Worm (Caenorhabditis elegans) whole organism, early embryonic: ENCODE measurements around the gene F19C7.8.

ENCODE experiments used
- B0310.2 ChIP-seq: sonication (generic microtip); optimal IDR thresholded peaks from 2 replicates; lab custom pipeline; 2016; ENCODE audit warnings: mild to moderate bottlenecking, missing genetic modification characterization, missing compliant biosample characterization
- F13C5.2 ChIP-seq: sonication (generic microtip); optimal IDR thresholded peaks from 2 replicates; lab custom pipeline; 2017; ENCODE audit warnings: mild to moderate bottlenecking, missing genetic modification characterization, inconsistent platforms, missing compliant biosample characterization
- aly-1 ChIP-seq: sonication (generic microtip); optimal IDR thresholded peaks from 2 replicates; lab custom pipeline; 2016; ENCODE audit warnings: missing genetic modification characterization, missing compliant biosample characterization
- ama-1 ChIP-seq: fragments of 150-350 bp; optimal IDR thresholded peaks from 2 replicates; lab custom pipeline; 2014
- ceh-36 ChIP-seq: sonication (generic microtip); optimal IDR thresholded peaks from 2 replicates; lab custom pipeline; 2016; ENCODE audit warnings: missing genetic modification characterization, inconsistent platforms, missing compliant biosample characterization
- ets-7 ChIP-seq: sonication (generic microtip); optimal IDR thresholded peaks from 2 replicates; lab custom pipeline; 2016; ENCODE audit warnings: missing genotype, missing genetic modification characterization, missing compliant biosample characterization
- hmg-4 ChIP-seq: fragments of 200-800 bp; sonication (Bioruptor generic); optimal IDR thresholded peaks from 2 replicates; lab custom pipeline; 2018; ENCODE audit warnings: mild to moderate bottlenecking, missing genetic modification characterization, missing compliant biosample characterization
- scrt-1 ChIP-seq: fragments of 200-800 bp; sonication (Bioruptor generic); IDR thresholded peaks from 2 replicates; pipeline ENCODE4 v1.3.6; 2022; ENCODE audit warnings: missing genetic modification characterization, missing compliant biosample characterization
- tbx-37 ChIP-seq: fragments of 200-800 bp; sonication (Bioruptor generic); conservative IDR thresholded peaks from 2 replicates; pipeline ENCODE4 v1.3.6; 2022; ENCODE audit warnings: missing genetic modification reagents, missing genetic modification characterization, missing compliant biosample characterization

ce11 chrIV:4673332-4673731 lies 35.4 kb upstream of the F19C7.8 start:
- TF ChIP-seq B0310.2 (tag; lab: Kevin White, UChicago) = no peak
- TF ChIP-seq aly-1 = no peak
- no peak for TF ChIP-seq tbx-37 (GFP tag; lab: Robert Waterston, UW)
- TF ChIP-seq ets-7 = no peak
- no peak for TF ChIP-seq ama-1 (lab: Kevin White, UChicago)
- TF ChIP-seq scrt-1 (GFP tag; lab: Robert Waterston, UW) = no peak
- no peak for TF ChIP-seq hmg-4 (GFP tag; lab: Kevin White, UChicago)
- no peak for TF ChIP-seq ceh-36 (tag; lab: Kevin White, UChicago)
- TF ChIP-seq F13C5.2 (tag; lab: Kevin White, UChicago) = no peak
